Fruit fly (Drosophila melanogaster) Kc167 (cell line): ENCODE data around the gene Rich.

ENCODE experiments used
- Myc ChIP-seq: fragments of >200 bp; optimal IDR thresholded peaks from 2 replicates; lab custom pipeline; 2017; ENCODE audit warnings: missing external identifiers
- Sin3A ChIP-seq: fragments of >200 bp; optimal IDR thresholded peaks from 2 replicates; lab custom pipeline; 2018; ENCODE audit warnings: missing external identifiers
- h ChIP-seq: fragments of >200 bp; optimal IDR thresholded peaks from 3 replicates; lab custom pipeline; 2018; ENCODE audit warnings: missing external identifiers
- insv ChIP-seq: fragments of >200 bp; optimal IDR thresholded peaks from 3 replicates; lab custom pipeline; 2018; ENCODE audit warnings: missing external identifiers
- psq ChIP-seq: fragments of >200 bp; optimal IDR thresholded peaks from 2 replicates; lab custom pipeline; 2017; ENCODE audit warnings: missing external identifiers

- TF ChIP-seq Sin3A (lab: Kevin White, UChicago) (no peak), insv (lab: Kevin White, UChicago) (no peak), h (no peak), Myc (no peak), psq (lab: Kevin White, UChicago) (no peak)
Observed at dm6 chr3L:22277186-22277585, 14.5 kb upstream of the Rich start.
